Worm (Caenorhabditis elegans) whole organism, midembryonic: Measurements from ENCODE around the gene ift-43.

Experiments used
- T22C8.4 ChIP-seq: fragments of 200-800 bp; sonication (Bioruptor generic); IDR thresholded peaks from 2 replicates; pipeline ENCODE4 v1.3.6; 2022; ENCODE audit warnings: missing genetic modification characterization, missing compliant biosample characterization
- cog-1 ChIP-seq: sonication (generic microtip); optimal IDR thresholded peaks from 2 replicates; lab custom pipeline; 2016; ENCODE audit warnings: missing genetic modification characterization, missing compliant biosample characterization
- flt-1 ChIP-seq: fragments of 200-800 bp; sonication (Bioruptor generic); IDR thresholded peaks from 2 replicates; pipeline ENCODE4 v1.3.6; 2022; ENCODE audit warnings: missing genetic modification characterization, missing compliant biosample characterization
- klf-2 ChIP-seq: fragments of 200-800 bp; sonication (Bioruptor generic); conservative IDR thresholded peaks from 2 replicates; pipeline ENCODE4 v1.3.6; 2022; ENCODE audit warnings: missing genetic modification reagents, missing genetic modification characterization, missing compliant biosample characterization
- med-1 ChIP-seq: sonication (generic microtip); optimal IDR thresholded peaks from 2 replicates; lab custom pipeline; 2017; ENCODE audit warnings: missing genetic modification characterization, mild to moderate bottlenecking, missing compliant biosample characterization, antibody characterized with exemption, missing genetic modification reagents; ENCODE audit not compliant: insufficient read depth
- ref-1 ChIP-seq: fragments of 200-800 bp; sonication (Bioruptor generic); conservative IDR thresholded peaks from 2 replicates; pipeline ENCODE4 v1.3.6; 2022; ENCODE audit warnings: missing genetic modification reagents, missing genetic modification characterization, missing compliant biosample characterization
- tab-1 ChIP-seq: fragments of 200-800 bp; sonication (Bioruptor generic); IDR thresholded peaks from 2 replicates; pipeline ENCODE4 v1.3.6; 2022; ENCODE audit warnings: missing genetic modification characterization, missing compliant biosample characterization

DNA sequence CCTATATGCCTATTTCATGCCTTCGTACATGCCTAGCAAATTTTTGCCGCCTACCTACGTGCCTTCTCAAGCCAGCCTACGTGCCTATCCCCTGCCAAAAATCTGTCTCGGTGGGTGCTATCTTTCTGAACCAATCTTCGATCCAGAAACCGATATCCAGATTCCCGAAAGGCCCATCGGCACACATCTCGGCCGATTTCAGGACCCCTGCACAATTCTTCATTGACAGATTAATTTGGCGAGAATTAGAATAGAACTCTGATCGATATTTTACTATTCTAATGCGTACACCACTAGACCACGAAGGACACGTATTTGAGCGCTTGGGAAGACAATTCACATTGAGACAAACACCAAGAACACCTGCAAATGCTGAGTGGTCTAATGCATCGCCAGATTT lies 7.0 kb upstream of the ift-43 start:
- TF ChIP-seq tab-1 (GFP tag; lab: Robert Waterston, UW): no peak
- TF ChIP-seq med-1 (GFP tag; lab: Kevin White, UChicago): no peak
- TF ChIP-seq cog-1: no peak
- TF ChIP-seq T22C8.4 (GFP tag; lab: Robert Waterston, UW): no peak
- no peak for TF ChIP-seq ref-1 (GFP tag; lab: Robert Waterston, UW)
- TF ChIP-seq klf-2 (GFP tag; lab: Robert Waterston, UW): no peak
- peak; percentile 74; the same call in 1 of the 2 replicates for TF ChIP-seq flt-1 (GFP tag; lab: Robert Waterston, UW)
